Worm (Caenorhabditis elegans) whole organism, L4/young adult: ENCODE data around the gene pdl-1.

Experiments
- W03F9.2 ChIP-seq: fragments of 150-350 bp; optimal IDR thresholded peaks from 2 replicates; lab custom pipeline; 2014; ENCODE audit warnings: missing biosample characterization, missing genetic modification characterization
- dao-5 ChIP-seq: sonication (generic microtip); optimal IDR thresholded peaks from 2 replicates; lab custom pipeline; 2016; ENCODE audit warnings: missing genotype, missing genetic modification characterization, moderate library complexity, missing compliant biosample characterization
- him-1 ChIP-seq: sonication (generic microtip); optimal IDR thresholded peaks from 2 replicates; lab custom pipeline; 2016; ENCODE audit warnings: missing genotype, missing genetic modification reagents, missing genetic modification characterization, missing compliant biosample characterization

DNA sequence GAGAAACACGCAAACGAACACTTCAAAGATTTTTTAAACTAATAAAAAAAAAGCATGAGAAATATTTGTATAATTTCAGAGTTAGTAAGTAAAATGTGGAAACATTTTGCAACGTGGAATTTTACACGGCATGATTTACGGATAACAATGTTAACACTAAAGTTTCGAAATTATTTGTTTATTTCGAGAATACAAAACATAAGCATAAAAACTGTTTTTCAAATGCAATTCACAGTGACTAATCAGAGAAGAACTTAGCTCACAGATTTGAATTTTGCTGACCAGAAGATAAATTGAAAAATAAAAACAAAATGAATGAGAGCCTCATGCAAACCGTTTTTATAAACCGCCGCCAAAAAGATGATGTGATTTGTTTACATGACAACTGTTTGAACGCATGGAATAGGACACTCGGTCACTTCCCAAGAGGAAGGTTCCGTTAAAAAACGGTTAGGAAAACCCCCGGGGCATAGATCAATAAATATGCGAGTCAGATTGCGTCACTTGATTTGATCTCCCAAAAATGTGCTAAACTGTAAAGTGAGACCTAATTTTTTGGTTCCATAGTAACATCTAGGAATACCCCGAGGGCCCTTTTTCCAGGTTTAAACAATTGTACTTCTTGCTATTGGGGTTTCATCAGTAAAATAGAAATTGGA is 42.4 kb downstream of the pdl-1 start, which contains the start of gene clh-3:
- no peak for TF ChIP-seq W03F9.2 (tag; lab: Kevin White, UChicago)
- TF ChIP-seq him-1 (tag; lab: Kevin White, UChicago), result no peak
- TF ChIP-seq dao-5 (tag; lab: Kevin White, UChicago), result no peak
